Worm (Caenorhabditis elegans): ENCODE data around the gene F58B6.1.

Gene F58B6.1

DNA sequence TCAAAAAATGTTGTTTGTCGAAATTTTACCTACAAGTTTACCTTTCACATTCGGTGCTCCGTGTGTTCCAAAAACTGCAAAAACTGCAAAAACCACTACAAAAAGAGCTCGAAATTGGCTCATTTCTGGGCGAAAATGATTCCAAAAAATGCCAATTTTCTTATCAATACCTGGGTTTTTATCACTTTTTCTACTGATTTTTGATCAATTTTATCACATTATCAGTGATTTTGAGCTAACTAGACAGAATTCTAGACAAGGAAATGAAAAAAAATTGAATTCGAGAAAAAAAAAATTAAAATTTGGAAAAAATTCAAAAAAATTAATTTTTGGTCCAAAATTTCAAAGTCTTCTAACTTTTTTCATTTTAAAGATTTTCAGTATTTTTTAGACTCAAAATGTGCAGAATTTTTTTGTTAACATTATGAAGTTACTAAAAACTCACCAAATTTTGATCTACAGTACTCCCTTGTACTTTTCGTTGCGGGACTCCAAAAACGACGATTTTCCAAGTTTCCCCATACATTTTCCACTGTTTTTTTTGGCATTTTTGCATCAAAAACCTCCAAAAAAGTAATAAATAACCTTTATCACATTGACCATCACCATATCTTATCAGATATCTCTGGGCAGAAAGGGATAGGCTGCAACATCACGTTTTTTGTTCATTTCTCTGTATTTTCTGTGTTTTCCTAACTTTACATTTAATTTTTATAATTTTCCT is at the start of gene F58B6.1, which contains the start of gene acsd-1:
F58B6.1 (minus strand) TSS at position 133 of the 724 bp plus-strand sequence.
acsd-1 (plus strand) TSS at position 674 of the 724 bp plus-strand sequence.
- TF ChIP-seq unc-62 (GFP tag; optimal IDR thresholded peaks at IDR 0.05) = no peak

DNA sequence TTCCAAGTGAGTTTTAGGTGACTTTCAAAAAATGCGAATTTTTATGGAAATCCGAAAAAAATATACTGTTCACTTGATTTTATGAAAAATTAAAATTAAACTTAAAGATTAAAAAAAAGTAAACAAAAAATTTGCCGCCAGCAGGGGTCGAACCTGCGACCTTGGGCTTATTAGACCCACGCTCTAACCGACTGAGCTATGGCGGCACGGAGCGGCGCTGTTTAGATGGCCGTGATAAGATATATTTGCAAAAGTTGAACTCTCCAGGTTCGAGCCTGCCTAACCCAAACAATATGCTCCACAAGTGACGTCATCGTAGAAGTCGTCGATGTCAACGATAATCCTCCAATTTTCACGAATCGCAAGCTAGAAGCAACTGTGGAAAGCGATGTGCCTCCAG is 48.9 kb upstream of the F58B6.1 start:
- no peak for TF ChIP-seq unc-62 (GFP tag; optimal IDR thresholded peaks at IDR 0.05)

DNA sequence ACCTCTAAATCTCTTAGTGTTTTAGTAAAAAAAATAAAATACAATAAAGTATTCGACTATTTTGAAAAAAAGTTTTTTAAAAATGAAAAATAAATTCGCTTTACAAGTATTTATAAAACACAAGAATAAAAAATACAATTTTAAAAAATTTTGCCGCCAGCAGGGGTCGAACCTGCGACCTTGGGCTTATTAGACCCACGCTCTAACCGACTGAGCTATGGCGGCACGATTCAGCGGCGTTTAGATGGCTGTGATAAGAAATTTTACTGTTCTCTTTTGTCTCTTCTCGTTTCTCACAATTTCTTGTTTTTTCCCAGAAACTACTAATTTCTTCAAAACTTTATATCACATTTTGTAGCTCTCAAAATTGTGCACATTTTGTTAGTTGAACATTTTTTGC is 47.5 kb upstream of the F58B6.1 start:
- TF ChIP-seq unc-62 (GFP tag; optimal IDR thresholded peaks at IDR 0.05) = no peak

DNA sequence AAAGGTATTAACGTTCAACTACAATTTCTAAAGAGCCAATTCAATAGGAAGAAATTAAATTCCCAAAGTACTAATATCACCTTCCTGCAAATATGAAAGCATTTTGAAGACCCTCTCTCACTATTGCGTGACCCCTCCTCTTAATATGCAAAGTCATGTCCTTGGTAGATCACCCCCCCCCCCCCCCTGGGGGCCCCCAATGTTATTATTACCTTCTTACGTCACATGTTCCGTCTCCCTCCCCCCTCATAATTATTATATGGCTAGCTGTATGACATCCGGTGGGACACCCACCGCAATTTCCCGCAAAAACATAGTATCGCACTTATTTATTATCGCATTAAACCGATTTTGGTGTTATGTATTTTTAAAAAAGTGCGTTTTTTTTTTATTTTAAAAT is 46.2 kb upstream of the F58B6.1 start:
- no peak for TF ChIP-seq unc-62 (GFP tag; optimal IDR thresholded peaks at IDR 0.05)

DNA sequence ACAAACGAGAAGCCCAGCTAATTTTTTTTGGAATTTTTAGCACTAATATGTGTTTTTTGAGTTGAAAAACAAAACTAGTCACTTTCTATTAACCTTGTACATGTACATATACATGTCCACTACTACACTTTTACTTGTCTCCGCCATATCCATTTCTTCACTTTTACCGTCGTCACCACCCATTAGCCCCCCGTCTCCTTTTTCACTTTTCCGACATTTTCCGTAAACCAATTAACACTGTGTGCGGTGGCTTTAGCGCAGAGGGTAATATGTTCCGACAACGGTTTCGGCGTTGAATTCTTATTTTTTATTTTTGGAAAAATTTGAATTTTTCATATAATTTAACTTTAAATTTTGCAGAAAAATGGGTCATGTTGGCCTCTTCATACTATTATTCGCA is 36.0 kb upstream of the F58B6.1 start, which contains the start of gene cdh-12:
cdh-12 (plus strand) TSS at position 365 of the 400 bp plus-strand sequence.
- TF ChIP-seq unc-62 (GFP tag; optimal IDR thresholded peaks at IDR 0.05) = no peak

DNA sequence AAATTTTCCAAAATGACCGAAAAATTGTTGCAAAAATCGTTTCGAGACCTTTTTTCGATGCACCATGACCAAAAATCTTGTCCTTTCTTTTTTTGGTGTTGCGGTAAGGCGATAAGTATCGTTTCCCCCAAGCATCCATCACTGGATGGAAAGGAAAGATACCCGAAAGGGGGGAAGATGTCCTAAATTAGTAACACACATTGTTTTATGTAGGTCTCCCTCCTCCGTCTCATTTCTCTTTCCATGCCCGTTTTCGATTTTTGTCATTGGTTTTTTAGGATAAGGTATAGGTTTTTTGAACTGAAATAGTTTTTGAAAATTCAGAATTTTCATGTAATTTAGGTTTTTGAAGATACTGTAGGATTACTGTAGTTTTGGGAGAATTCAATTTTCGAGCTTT is 33.7 kb upstream of the F58B6.1 start:
- TF ChIP-seq unc-62 (GFP tag; optimal IDR thresholded peaks at IDR 0.05) = no peak

DNA sequence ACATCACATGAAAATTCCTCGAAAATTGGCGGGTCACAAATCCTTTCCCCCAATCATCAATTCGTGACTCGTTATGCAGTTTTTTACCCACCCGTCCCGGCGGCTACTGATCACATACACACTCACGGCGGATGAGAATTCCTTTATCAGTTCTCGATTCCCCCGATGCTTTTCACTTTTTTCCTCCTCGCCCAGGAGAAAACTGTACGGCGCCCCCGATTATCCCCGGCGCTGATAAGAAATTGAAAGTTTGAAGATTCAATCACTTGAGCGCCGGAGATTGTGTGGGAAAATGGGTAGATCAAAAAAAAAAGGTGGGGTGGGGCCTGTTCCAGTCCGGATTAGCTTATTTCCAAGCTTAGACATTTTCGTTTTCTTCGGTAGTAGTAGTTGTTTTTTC is 32.1 kb upstream of the F58B6.1 start:
- no peak for TF ChIP-seq unc-62 (GFP tag; optimal IDR thresholded peaks at IDR 0.05)

DNA sequence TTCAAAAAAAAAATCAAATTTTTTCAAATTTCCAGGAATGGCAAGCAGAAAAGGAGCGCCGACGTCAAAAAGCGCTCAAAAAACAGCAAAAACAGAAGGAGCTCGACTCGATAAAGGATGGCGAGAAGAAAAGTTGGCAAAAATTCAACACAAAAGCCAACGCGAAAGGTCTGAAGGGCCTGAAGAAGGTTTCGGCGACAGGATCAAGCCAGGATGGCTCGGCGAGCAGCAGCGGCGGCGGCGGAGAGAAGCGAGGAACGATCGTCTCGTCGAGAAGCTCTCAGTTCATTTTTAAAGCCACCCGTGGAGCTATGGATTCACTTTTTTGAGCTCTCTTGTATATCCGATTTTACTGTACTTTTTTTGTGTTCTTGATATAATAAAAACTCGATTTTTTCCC is 29.1 kb upstream of the F58B6.1 start:
- no peak for TF ChIP-seq unc-62 (GFP tag; optimal IDR thresholded peaks at IDR 0.05)

DNA sequence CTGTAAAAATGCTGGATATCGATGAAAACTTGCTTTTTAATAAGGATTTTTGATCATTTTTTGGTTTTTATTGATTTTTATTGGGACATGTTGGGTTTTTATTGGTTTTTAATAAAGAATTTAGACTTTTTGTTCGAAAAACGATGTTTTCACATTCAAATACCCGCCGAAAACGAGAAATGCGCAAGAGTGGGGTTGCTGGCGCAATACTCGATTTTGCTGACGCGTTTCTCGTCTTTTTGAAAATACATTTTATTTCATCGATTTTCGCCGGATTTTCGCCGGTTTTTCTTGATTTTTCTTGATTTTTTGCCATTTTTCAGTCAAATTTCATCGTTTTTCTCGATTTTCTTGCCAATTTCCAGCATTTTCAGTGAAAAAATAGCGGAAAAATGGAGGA is 27.1 kb upstream of the F58B6.1 start, which contains the start of gene smr-1:
smr-1 (plus strand) TSS at position 375 of the 400 bp plus-strand sequence.
- TF ChIP-seq unc-62 (GFP tag; optimal IDR thresholded peaks at IDR 0.05) = no peak

DNA sequence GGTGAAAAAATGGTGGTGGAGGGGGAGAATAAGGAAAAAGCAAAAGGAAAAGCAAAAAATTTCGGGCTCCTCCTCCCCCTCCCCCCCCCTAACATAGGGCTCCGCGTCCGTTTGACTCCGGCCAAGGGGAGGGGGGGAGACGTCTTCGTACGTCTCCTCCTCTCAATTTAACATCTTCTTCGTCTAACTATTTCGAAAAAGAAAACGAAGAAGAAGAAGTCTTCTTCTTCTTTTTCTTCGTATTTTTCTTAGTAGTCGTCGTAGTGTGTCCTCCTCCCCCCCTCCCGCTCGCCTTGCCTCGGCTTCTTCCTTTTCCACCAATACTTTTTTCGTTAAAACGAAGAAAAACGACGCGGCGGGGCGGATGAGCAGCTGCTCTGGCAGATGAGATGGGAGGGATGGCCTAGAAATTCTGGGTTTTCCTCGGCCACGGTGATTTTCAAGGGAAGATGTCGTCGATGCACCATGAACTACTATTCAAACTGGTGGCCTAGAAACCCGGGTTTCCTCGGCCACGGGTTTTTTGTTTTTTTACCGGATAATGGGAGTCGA is 21.2 kb upstream of the F58B6.1 start:
- TF ChIP-seq unc-62 (GFP tag; optimal IDR thresholded peaks at IDR 0.05) = no peak

DNA sequence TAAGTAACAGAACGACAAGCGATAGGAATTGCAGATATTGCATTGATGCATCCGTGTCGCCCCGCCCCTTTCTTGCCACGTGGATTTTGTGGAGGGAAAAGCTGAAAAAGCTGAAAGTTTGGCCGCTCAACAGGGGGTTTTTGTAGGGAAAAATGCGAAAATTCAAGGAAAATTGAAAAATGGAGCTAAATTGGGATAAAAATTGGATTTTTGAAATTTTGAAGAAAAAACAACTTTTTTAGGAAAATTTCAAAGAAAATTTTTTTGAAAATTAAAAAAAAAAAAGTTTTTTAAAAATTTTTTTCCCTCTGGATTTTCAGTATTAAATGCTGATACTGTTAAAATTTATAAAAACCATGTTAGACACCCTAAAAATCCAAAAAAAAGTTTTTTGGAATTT is 20.2 kb upstream of the F58B6.1 start, which contains the start of gene lgc-46:
lgc-46 (minus strand) TSS at position 101 of the 400 bp plus-strand sequence.
- TF ChIP-seq unc-62 (GFP tag; optimal IDR thresholded peaks at IDR 0.05) = no peak

DNA sequence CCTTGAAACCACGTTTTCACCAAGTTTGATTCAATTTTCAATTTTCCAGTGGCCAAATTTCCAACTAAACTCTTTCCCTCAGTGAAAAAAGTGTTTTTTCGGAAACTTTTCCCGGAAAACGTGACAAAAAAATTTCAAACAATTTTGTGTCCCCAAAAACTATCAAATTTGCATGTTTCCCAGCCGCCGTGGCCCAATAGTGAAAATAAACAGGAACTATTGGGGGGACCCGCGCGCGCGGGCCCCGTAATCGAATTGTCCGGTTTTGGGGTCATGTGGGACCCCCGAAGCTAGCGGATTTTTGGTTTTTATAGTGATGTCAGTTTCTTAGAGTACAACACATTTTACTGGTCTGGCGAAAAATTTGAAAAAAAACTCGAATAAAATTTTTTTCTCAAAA is 15.8 kb upstream of the F58B6.1 start:
- TF ChIP-seq unc-62 (GFP tag; optimal IDR thresholded peaks at IDR 0.05) = no peak

DNA sequence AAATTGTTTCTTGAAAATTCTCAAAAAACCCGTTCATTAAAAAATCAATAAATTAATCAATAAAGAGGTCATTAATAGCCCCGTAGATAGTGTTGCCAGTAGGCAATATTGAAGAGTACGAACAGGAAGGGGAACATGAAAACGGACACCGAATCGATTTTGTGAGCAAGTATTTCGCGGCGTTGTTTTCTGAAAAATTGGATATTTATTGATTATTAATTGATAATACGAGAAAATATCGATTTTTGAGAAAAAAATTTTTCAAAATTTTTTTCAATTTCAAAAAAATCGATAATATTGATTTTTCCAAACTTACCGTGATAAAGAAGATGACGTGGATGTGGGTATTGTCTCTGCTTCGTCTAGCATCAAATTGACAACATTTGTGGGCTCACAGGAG is 9.8 kb upstream of the F58B6.1 start:
- TF ChIP-seq unc-62 (GFP tag; optimal IDR thresholded peaks at IDR 0.05) = no peak

DNA sequence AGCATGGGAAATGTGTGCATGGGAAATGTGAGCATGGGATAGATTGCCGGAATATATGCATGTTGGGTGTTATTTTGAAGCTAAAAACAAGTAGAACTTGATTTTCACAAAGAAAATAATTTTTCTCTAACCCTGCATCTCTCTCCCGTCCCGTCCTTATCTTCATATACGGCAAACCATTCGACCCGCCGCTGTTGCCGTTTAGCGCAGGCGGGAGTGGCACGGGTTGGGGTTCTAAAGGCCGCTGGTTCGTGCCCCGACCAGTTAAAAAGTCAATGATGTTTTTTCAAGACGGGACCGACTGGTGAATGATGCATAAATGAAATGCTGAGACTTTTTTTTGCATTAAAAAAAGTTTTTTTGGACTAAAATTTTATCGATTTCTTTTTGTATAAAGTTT is 6.5 kb upstream of the F58B6.1 start:
- TF ChIP-seq unc-62 (GFP tag; optimal IDR thresholded peaks at IDR 0.05) = no peak

DNA sequence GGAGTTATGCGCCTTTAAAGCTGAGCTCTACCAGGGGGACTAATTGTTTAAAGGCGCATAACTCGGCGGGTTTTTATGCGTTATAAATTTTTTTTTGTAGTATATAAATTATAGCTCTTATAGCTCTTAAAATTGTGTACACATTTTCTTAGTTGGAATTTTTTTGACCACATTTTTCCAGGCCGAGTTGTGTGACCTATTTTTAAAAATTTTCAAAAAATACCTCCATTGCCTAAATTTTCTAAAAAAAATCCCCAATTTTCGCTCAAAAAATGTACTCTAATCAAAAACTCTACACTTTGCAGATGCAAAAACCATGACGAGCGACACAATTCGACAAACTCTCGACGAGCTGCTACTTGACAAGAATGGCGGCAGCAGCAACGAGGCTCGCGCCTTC is 12.8 kb downstream of the F58B6.1 start, which contains the start of gene exc-6:
exc-6 (plus strand) TSS at position 301 of the 400 bp plus-strand sequence.
- no peak for TF ChIP-seq unc-62 (GFP tag; optimal IDR thresholded peaks at IDR 0.05)

DNA sequence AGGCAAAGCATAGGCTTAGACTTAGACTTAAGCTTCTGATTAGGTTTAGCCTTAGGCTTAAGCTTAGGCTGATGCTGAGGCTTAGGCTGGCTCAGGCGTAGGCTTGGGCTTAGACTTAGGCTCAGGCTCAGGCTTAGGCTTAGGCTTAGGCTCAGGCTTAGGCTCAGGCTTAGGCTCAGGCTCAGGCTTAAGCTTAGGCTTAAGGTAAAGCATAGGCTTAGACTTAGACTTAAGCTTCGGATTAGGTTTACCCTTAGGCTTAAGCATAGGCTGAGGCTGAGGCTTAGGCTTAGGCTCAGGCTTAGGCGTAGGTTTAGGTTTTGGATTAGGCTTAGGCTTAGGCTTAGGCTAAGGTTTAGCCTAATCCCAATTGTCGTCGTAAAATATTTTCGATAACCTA is 16.2 kb downstream of the F58B6.1 start:
- no peak for TF ChIP-seq unc-62 (GFP tag; optimal IDR thresholded peaks at IDR 0.05)

DNA sequence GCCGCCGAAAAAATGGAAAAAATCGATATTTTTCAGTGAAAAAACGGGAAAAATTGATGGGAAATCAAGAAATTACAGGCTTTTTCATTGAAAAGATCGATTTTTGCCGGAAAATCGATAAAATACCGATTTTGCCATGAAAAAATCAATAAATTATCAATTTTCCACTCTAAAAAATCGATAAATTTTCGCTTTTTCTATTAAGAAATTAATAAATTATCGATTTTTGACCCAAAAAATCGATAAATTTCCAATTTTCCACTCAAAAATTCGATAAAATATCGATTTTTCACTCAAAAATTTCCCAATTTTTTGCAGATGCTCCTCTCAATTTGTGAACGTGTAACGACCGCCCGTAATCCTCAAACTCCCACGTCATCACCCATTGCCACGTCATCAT is 21.3 kb downstream of the F58B6.1 start:
- TF ChIP-seq unc-62 (GFP tag; optimal IDR thresholded peaks at IDR 0.05) = no peak

All from whole organism, dauer.